Worm (Caenorhabditis elegans): ENCODE measurements around the gene lido-9.

The lido-9 gene

ce11 chrII:3019807-3020206 is 19.2 kb downstream of the lido-9 start, which contains the start of gene clec-3:
clec-3 (minus strand) TSS chrII:3019907.
- TF ChIP-seq nhr-28 (tag; optimal IDR thresholded peaks at IDR 0.05) (no peak), tbx-2 (tag; optimal IDR thresholded peaks at IDR 0.05) (no peak), nhr-76 (tag; optimal IDR thresholded peaks at IDR 0.05) (no peak), nhr-67 (tag; optimal IDR thresholded peaks at IDR 0.05) (no peak), lin-15B (tag; optimal IDR thresholded peaks at IDR 0.05) (no peak), fkh-2 (tag; optimal IDR thresholded peaks at IDR 0.05) (no peak), unc-39 (tag; optimal IDR thresholded peaks at IDR 0.05) (no peak), lsy-12 (tag; optimal IDR thresholded peaks at IDR 0.05) (no peak), nhr-77 (tag; optimal IDR thresholded peaks at IDR 0.05) (no peak)

- TF ChIP-seq tbx-2 (tag; optimal IDR thresholded peaks at IDR 0.05) (no peak), R02D3.7 (tag; optimal IDR thresholded peaks at IDR 0.05) (no peak), jun-1 (tag; optimal IDR thresholded peaks at IDR 0.05) (no peak), fkh-2 (tag; optimal IDR thresholded peaks at IDR 0.05) (no peak), nhr-77 (tag; optimal IDR thresholded peaks at IDR 0.05) (no peak), zag-1 (tag; optimal IDR thresholded peaks at IDR 0.05) (no peak), elt-3 (tag; optimal IDR thresholded peaks at IDR 0.05) (no peak), unc-62 (GFP tag; optimal IDR thresholded peaks at IDR 0.05) (no peak), ceh-16 (tag; optimal IDR thresholded peaks at IDR 0.05) (no peak), nhr-43 (tag; optimal IDR thresholded peaks at IDR 0.05; ENCODE audit: poor library complexity, severe bottlenecking) (no peak), hmg-11 (tag; optimal IDR thresholded peaks at IDR 0.05) (no peak), mml-1 (tag; optimal IDR thresholded peaks at IDR 0.05) (no peak), nhr-11 (tag; optimal IDR thresholded peaks at IDR 0.05) (no peak), lin-39 (tag; optimal IDR thresholded peaks at IDR 0.05) (no peak), sea-2 (GFP tag; optimal IDR thresholded peaks at IDR 0.05) (no peak)
Measured at ce11 chrII:3020899-3021298, 20.3 kb downstream of the lido-9 start.

ce11 chrII:3023381-3023935 is 22.9 kb downstream of the lido-9 start, which contains the start of gene clec-2:
clec-2 (minus strand) TSS chrII:3023431.
- TF ChIP-seq ceh-16 (tag; optimal IDR thresholded peaks at IDR 0.05) (no peak), ztf-4 (tag; optimal IDR thresholded peaks at IDR 0.05) (no peak), sea-2 (GFP tag; optimal IDR thresholded peaks at IDR 0.05) (no peak), egl-5 (tag; optimal IDR thresholded peaks at IDR 0.05) (no peak), nhr-28 (tag; optimal IDR thresholded peaks at IDR 0.05) (no peak), nhr-25 (tag; optimal IDR thresholded peaks at IDR 0.05) (no peak), nhr-23 (tag; optimal IDR thresholded peaks at IDR 0.05) (no peak), pha-4 (tag; optimal IDR thresholded peaks at IDR 0.05) (no peak), egl-27 (tag; optimal IDR thresholded peaks at IDR 0.05) (no peak), snpc-4 (tag; optimal IDR thresholded peaks at IDR 0.05) (no peak), unc-39 (tag; optimal IDR thresholded peaks at IDR 0.05) (no peak), elt-1 (tag; optimal IDR thresholded peaks at IDR 0.05) (no peak), nhr-76 (tag; optimal IDR thresholded peaks at IDR 0.05) (no peak), nfya-1 (tag; optimal IDR thresholded peaks at IDR 0.05; ENCODE audit: insufficient read depth) (no peak), ceh-28 (tag; optimal IDR thresholded peaks at IDR 0.05) (no peak), unc-62 (GFP tag; optimal IDR thresholded peaks at IDR 0.05) (no peak), nhr-77 (tag; optimal IDR thresholded peaks at IDR 0.05) (no peak), fkh-2 (tag; optimal IDR thresholded peaks at IDR 0.05) (no peak), nhr-12 (tag; optimal IDR thresholded peaks at IDR 0.05) (no peak)

ce11 chrII:3024655-3025054 is 24.1 kb downstream of the lido-9 start:
- TF ChIP-seq elt-1 (tag; optimal IDR thresholded peaks at IDR 0.05): no peak
- no peak for TF ChIP-seq nhr-23 (tag; optimal IDR thresholded peaks at IDR 0.05)
- no peak for TF ChIP-seq lin-15B (tag; optimal IDR thresholded peaks at IDR 0.05)
- no peak for TF ChIP-seq ztf-11 (tag; optimal IDR thresholded peaks at IDR 0.05)
- no peak for TF ChIP-seq ceh-9 (tag; optimal IDR thresholded peaks at IDR 0.05)

- TF ChIP-seq nhr-77 (tag; optimal IDR thresholded peaks at IDR 0.05): no peak
- peak; percentile 43 for TF ChIP-seq nhr-25 (tag; optimal IDR thresholded peaks at IDR 0.05)
Measured at ce11 chrII:3028264-3028663, 27.7 kb downstream of the lido-9 start.

Data from whole organism, L3 larva.